Worm (Caenorhabditis elegans): ENCODE data around the gene his-70.

The his-70 gene

ce11 chrIII:4098751-4099150 is 38.8 kb upstream of the his-70 start:
- no peak for TF ChIP-seq nhr-43 (tag; optimal IDR thresholded peaks at IDR 0.05; ENCODE audit: poor library complexity, severe bottlenecking)
- TF ChIP-seq snpc-4 (tag; optimal IDR thresholded peaks at IDR 0.05): no peak
- no peak for TF ChIP-seq ceh-28 (tag; optimal IDR thresholded peaks at IDR 0.05)
- TF ChIP-seq elt-3 (tag; optimal IDR thresholded peaks at IDR 0.05): no peak
- peak; percentile 66 for TF ChIP-seq nhr-25 (tag; optimal IDR thresholded peaks at IDR 0.05)
- no peak for TF ChIP-seq ceh-16 (tag; optimal IDR thresholded peaks at IDR 0.05)
- TF ChIP-seq sea-2 (GFP tag; optimal IDR thresholded peaks at IDR 0.05): no peak
- TF ChIP-seq nhr-76 (tag; optimal IDR thresholded peaks at IDR 0.05): no peak
- TF ChIP-seq jun-1 (tag; optimal IDR thresholded peaks at IDR 0.05): no peak
- TF ChIP-seq nhr-23 (tag; optimal IDR thresholded peaks at IDR 0.05): peak; percentile 24
- no peak for TF ChIP-seq egl-27 (tag; optimal IDR thresholded peaks at IDR 0.05)
- TF ChIP-seq nfya-1 (tag; optimal IDR thresholded peaks at IDR 0.05; ENCODE audit: insufficient read depth): no peak

ce11 chrIII:4098107-4098620 is 38.2 kb upstream of the his-70 start, which contains the start of gene rei-1:
TSS of gene rei-1 (minus strand) at chrIII:4098190.
- TF ChIP-seq nhr-43 (tag; optimal IDR thresholded peaks at IDR 0.05; ENCODE audit: poor library complexity, severe bottlenecking): peak; percentile 8
- no peak for TF ChIP-seq hmg-11 (tag; optimal IDR thresholded peaks at IDR 0.05)

- TF ChIP-seq nhr-43 (tag; optimal IDR thresholded peaks at IDR 0.05; ENCODE audit: poor library complexity, severe bottlenecking): peak; percentile 48
- TF ChIP-seq egl-27 (tag; optimal IDR thresholded peaks at IDR 0.05): no peak
- peak; percentile 42 for TF ChIP-seq ama-1 (optimal IDR thresholded peaks at IDR 0.05)
- TF ChIP-seq eor-1 (tag; optimal IDR thresholded peaks at IDR 0.05): no peak
- peak; percentile 57 for TF ChIP-seq nhr-23 (tag; optimal IDR thresholded peaks at IDR 0.05)
- TF ChIP-seq lsy-12 (tag; optimal IDR thresholded peaks at IDR 0.05): peak; percentile 10
These were observed 36.5 kb upstream of the his-70 start for ce11 chrIII:4096370-4096842.

- TF ChIP-seq ceh-28 (tag; optimal IDR thresholded peaks at IDR 0.05) (no peak), elt-3 (tag; optimal IDR thresholded peaks at IDR 0.05) (no peak), ceh-9 (tag; optimal IDR thresholded peaks at IDR 0.05) (no peak), pha-4 (tag; optimal IDR thresholded peaks at IDR 0.05) (no peak), nhr-28 (tag; optimal IDR thresholded peaks at IDR 0.05) (no peak), mml-1 (tag; optimal IDR thresholded peaks at IDR 0.05) (no peak), lin-15B (tag; optimal IDR thresholded peaks at IDR 0.05) (no peak), sea-2 (GFP tag; optimal IDR thresholded peaks at IDR 0.05) (no peak), elt-2 (tag; optimal IDR thresholded peaks at IDR 0.05) (no peak), daf-12 (tag; optimal IDR thresholded peaks at IDR 0.05) (no peak), nhr-23 (tag; optimal IDR thresholded peaks at IDR 0.05) (no peak), lsy-12 (tag; optimal IDR thresholded peaks at IDR 0.05) (no peak), fkh-10 (GFP tag; optimal IDR thresholded peaks at IDR 0.05) (no peak)
These were observed 35.6 kb upstream of the his-70 start, which contains the start of gene C03C10.7 for ce11 chrIII:4095441-4096095. TSS of gene C03C10.7 (plus strand) at chrIII:4096045.

- TF ChIP-seq nfya-1 (tag; optimal IDR thresholded peaks at IDR 0.05; ENCODE audit: insufficient read depth) (peak; percentile 12), zag-1 (tag; optimal IDR thresholded peaks at IDR 0.05) (no peak), lin-39 (tag; optimal IDR thresholded peaks at IDR 0.05) (peak; percentile 26)
These were observed 34.8 kb upstream of the his-70 start, which contains the start of gene rnr-2 for ce11 chrIII:4094681-4095080. TSS of gene rnr-2 (minus strand) at chrIII:4094921.

ce11 chrIII:4092962-4093361 is 33.0 kb upstream of the his-70 start:
- no peak for TF ChIP-seq nhr-43 (tag; optimal IDR thresholded peaks at IDR 0.05; ENCODE audit: poor library complexity, severe bottlenecking)

ce11 chrIII:4092020-4092419 is 32.1 kb upstream of the his-70 start, which contains the start of gene C03C10.5:
TSS of gene C03C10.5 (minus strand) at chrIII:4092120.
- TF ChIP-seq unc-39 (tag; optimal IDR thresholded peaks at IDR 0.05) (no peak), ceh-16 (tag; optimal IDR thresholded peaks at IDR 0.05) (no peak), ceh-9 (tag; optimal IDR thresholded peaks at IDR 0.05) (no peak), lsy-12 (tag; optimal IDR thresholded peaks at IDR 0.05) (no peak), sea-2 (GFP tag; optimal IDR thresholded peaks at IDR 0.05) (no peak), ceh-28 (tag; optimal IDR thresholded peaks at IDR 0.05) (no peak), ceh-82 (tag; optimal IDR thresholded peaks at IDR 0.05) (no peak), nhr-28 (tag; optimal IDR thresholded peaks at IDR 0.05) (no peak), nhr-76 (tag; optimal IDR thresholded peaks at IDR 0.05) (no peak), lin-15B (tag; optimal IDR thresholded peaks at IDR 0.05) (no peak), lin-39 (tag; optimal IDR thresholded peaks at IDR 0.05) (no peak), R02D3.7 (tag; optimal IDR thresholded peaks at IDR 0.05) (no peak), elt-3 (tag; optimal IDR thresholded peaks at IDR 0.05) (no peak), snpc-4 (tag; optimal IDR thresholded peaks at IDR 0.05) (no peak), nhr-237 (tag; optimal IDR thresholded peaks at IDR 0.05) (no peak), mml-1 (tag; optimal IDR thresholded peaks at IDR 0.05) (no peak), nhr-11 (tag; optimal IDR thresholded peaks at IDR 0.05) (no peak)

Data from whole organism, L3 larva.